Fruit fly (Drosophila melanogaster) whole organism, embryonic: ENCODE results near the gene ArfGAP3.
"Not testable (repeated sequence)": the region's sequence is repeated elsewhere in the genome, so short reads cannot be mapped to it uniquely, and the experiment has no call there.

Experiments used
- Atf-2 ChIP-seq: fragments of 200-800 bp; sonication (Bioruptor generic); optimal IDR thresholded peaks from 2 replicates; lab custom pipeline; 2016; ENCODE audit warnings: missing biosample characterization, missing genetic modification characterization
- Atf6 ChIP-seq: fragments of 200-800 bp; sonication (Bioruptor generic); IDR thresholded peaks from 2 replicates; pipeline ENCODE4 v1.3.6; 2022; ENCODE audit warnings: missing biosample characterization, missing genetic modification characterization
- CG10321 ChIP-seq: fragments of 200-800 bp; sonication (Bioruptor generic); IDR thresholded peaks from 2 replicates; pipeline ENCODE4 v1.3.6; 2022; ENCODE audit warnings: missing biosample characterization, missing genetic modification characterization
- CG14710 ChIP-seq: fragments of 200-800 bp; sonication (Bioruptor generic); optimal IDR thresholded peaks from 3 replicates; lab custom pipeline; 2019; ENCODE audit warnings: missing biosample characterization, mild to moderate bottlenecking, missing genetic modification characterization, moderate library complexity
- CG14965 ChIP-seq: fragments of 200-800 bp; sonication (Bioruptor generic); optimal IDR thresholded peaks from 2 replicates; lab custom pipeline; 2016; ENCODE audit warnings: missing biosample characterization, missing genetic modification characterization, borderline replicate concordance
- CG15073 ChIP-seq: fragments of 200-800 bp; sonication (Bioruptor generic); optimal IDR thresholded peaks from 2 replicates; lab custom pipeline; 2016; ENCODE audit warnings: missing biosample characterization, missing genetic modification characterization
- CG15269 ChIP-seq: fragments of 200-800 bp; sonication (Bioruptor generic); optimal IDR thresholded peaks from 2 replicates; lab custom pipeline; 2018; ENCODE audit warnings: missing biosample characterization, mild to moderate bottlenecking, missing genetic modification characterization, moderate library complexity
- CG15601 ChIP-seq: fragments of 200-800 bp; sonication (Bioruptor generic); optimal IDR thresholded peaks from 3 replicates; lab custom pipeline; 2019; ENCODE audit warnings: missing biosample characterization, mild to moderate bottlenecking, missing genetic modification characterization, moderate library complexity
- CG1602 ChIP-seq: fragments of 200-800 bp; sonication (Bioruptor generic); optimal IDR thresholded peaks from 3 replicates; lab custom pipeline; 2016; ENCODE audit warnings: missing biosample characterization, missing genetic modification characterization
- CG17612 ChIP-seq: fragments of 200-800 bp; sonication (Bioruptor generic); IDR thresholded peaks from 2 replicates; pipeline ENCODE4 v1.3.6; 2022; ENCODE audit warnings: missing biosample characterization, missing genetic modification characterization
- CG18476 ChIP-seq: fragments of 200-800 bp; sonication (Bioruptor generic); optimal IDR thresholded peaks from 2 replicates; lab custom pipeline; 2016; ENCODE audit warnings: missing biosample characterization, mild to moderate bottlenecking, missing genetic modification characterization
- CG2199 ChIP-seq: fragments of 200-800 bp; sonication (Bioruptor generic); IDR thresholded peaks from 3 replicates; pipeline ENCODE4 v1.3.6; 2022; ENCODE audit warnings: missing biosample characterization, missing genetic modification characterization
- CG30431 ChIP-seq: fragments of 200-800 bp; sonication (Bioruptor generic); optimal IDR thresholded peaks from 2 replicates; lab custom pipeline; 2017; ENCODE audit warnings: missing biosample characterization, missing genetic modification characterization
- CG32532 ChIP-seq: fragments of 200-800 bp; sonication (Bioruptor generic); IDR thresholded peaks from 2 replicates; pipeline ENCODE4 v1.3.6; 2022; ENCODE audit warnings: missing biosample characterization, missing genetic modification characterization
- CG34376 ChIP-seq: fragments of 200-800 bp; sonication (Bioruptor generic); optimal IDR thresholded peaks from 2 replicates; lab custom pipeline; 2018; ENCODE audit warnings: missing biosample characterization, mild to moderate bottlenecking, missing genetic modification characterization
- CG4424 ChIP-seq: fragments of 200-800 bp; sonication (Bioruptor generic); optimal IDR thresholded peaks from 3 replicates; lab custom pipeline; 2016; ENCODE audit warnings: missing biosample characterization, missing genetic modification characterization
- CG7987 ChIP-seq: fragments of 200-800 bp; sonication (Bioruptor generic); optimal IDR thresholded peaks from 2 replicates; lab custom pipeline; 2018; ENCODE audit warnings: missing biosample characterization, mild to moderate bottlenecking, missing genetic modification characterization, moderate library complexity
- CG8359 ChIP-seq: fragments of 200-800 bp; sonication (Bioruptor generic); optimal IDR thresholded peaks from 2 replicates; lab custom pipeline; 2017; ENCODE audit warnings: missing biosample characterization, mild to moderate bottlenecking, missing genetic modification characterization, borderline replicate concordance
- CG8388 ChIP-seq: fragments of 200-800 bp; sonication (Bioruptor generic); optimal IDR thresholded peaks from 2 replicates; lab custom pipeline; 2019; ENCODE audit warnings: missing biosample characterization, mild to moderate bottlenecking, missing genetic modification characterization, moderate library complexity
- CG9876 ChIP-seq: fragments of 200-800 bp; sonication (Bioruptor generic); optimal IDR thresholded peaks from 2 replicates; lab custom pipeline; 2016; ENCODE audit warnings: missing biosample characterization, missing genetic modification characterization
- CTCF ChIP-seq: fragments of 200-800 bp; sonication (Bioruptor generic); optimal IDR thresholded peaks from 2 replicates; lab custom pipeline; 2017; ENCODE audit warnings: missing biosample characterization, mild to moderate bottlenecking, missing genetic modification characterization, moderate library complexity
- Dref ChIP-seq: fragments of 200-800 bp; sonication (Bioruptor generic); IDR thresholded peaks from 2 replicates; pipeline ENCODE4 v1.3.6; 2022; ENCODE audit warnings: missing biosample characterization, missing genetic modification characterization
- Fer2 ChIP-seq: fragments of 200-800 bp; sonication (Bioruptor generic); optimal IDR thresholded peaks from 2 replicates; lab custom pipeline; 2018; ENCODE audit warnings: missing biosample characterization, mild to moderate bottlenecking, missing genetic modification characterization, moderate library complexity
- HHEX ChIP-seq: fragments of 200-800 bp; sonication (Bioruptor generic); optimal IDR thresholded peaks from 3 replicates; lab custom pipeline; 2017; ENCODE audit warnings: missing biosample characterization, mild to moderate bottlenecking, missing genetic modification characterization, missing genetic modification reagents
- Ptx1 ChIP-seq: fragments of 200-800 bp; sonication (Bioruptor generic); IDR thresholded peaks from 2 replicates; pipeline ENCODE4 v1.3.6; 2022; ENCODE audit warnings: missing biosample characterization, missing genetic modification characterization
- Sin3A ChIP-seq: fragments of >200 bp; optimal IDR thresholded peaks from 2 replicates; lab custom pipeline; 2018
- ab ChIP-seq: fragments of 200-800 bp; sonication (Bioruptor generic); optimal IDR thresholded peaks from 2 replicates; lab custom pipeline; 2016; ENCODE audit warnings: missing biosample characterization, missing genetic modification characterization
- amos ChIP-seq: fragments of 200-800 bp; sonication (Bioruptor generic); IDR thresholded peaks from 2 replicates; pipeline ENCODE4 v1.3.6; 2022; ENCODE audit warnings: missing biosample characterization, missing genetic modification characterization; ENCODE audit not compliant: partially characterized antibody
- chinmo ChIP-seq: fragments of 200-800 bp; sonication (Bioruptor generic); IDR thresholded peaks from 4 replicates; pipeline ENCODE4 v1.3.6; 2022; ENCODE audit warnings: missing biosample characterization, missing genetic modification characterization; ENCODE audit not compliant: partially characterized antibody
- ems ChIP-seq: fragments of 200-800 bp; sonication (Bioruptor generic); optimal IDR thresholded peaks from 3 replicates; lab custom pipeline; 2016; ENCODE audit warnings: missing biosample characterization, missing genetic modification characterization
- exex ChIP-seq: fragments of 200-800 bp; sonication (Bioruptor generic); optimal IDR thresholded peaks from 4 replicates; lab custom pipeline; 2018; ENCODE audit warnings: missing biosample characterization, mild to moderate bottlenecking, missing genetic modification characterization, moderate library complexity
- grn ChIP-seq: fragments of 200-800 bp; sonication (Bioruptor generic); optimal IDR thresholded peaks from 3 replicates; lab custom pipeline; 2017; ENCODE audit warnings: missing biosample characterization, missing genetic modification characterization
- hbn ChIP-seq: fragments of 200-800 bp; sonication (Bioruptor generic); IDR thresholded peaks from 2 replicates; pipeline ENCODE4 v1.3.6; 2022; ENCODE audit warnings: missing biosample characterization, missing genetic modification characterization; ENCODE audit not compliant: partially characterized antibody
- her ChIP-seq: fragments of 200-800 bp; sonication (Bioruptor generic); optimal IDR thresholded peaks from 2 replicates; lab custom pipeline; 2016; ENCODE audit warnings: missing biosample characterization, missing genetic modification characterization
- maf-S ChIP-seq: fragments of 200-800 bp; sonication (Bioruptor generic); optimal IDR thresholded peaks from 2 replicates; lab custom pipeline; 2016; ENCODE audit warnings: missing biosample characterization, missing genetic modification characterization
- pum ChIP-seq: fragments of 200-800 bp; sonication (Bioruptor generic); optimal IDR thresholded peaks from 2 replicates; lab custom pipeline; 2016; ENCODE audit warnings: missing biosample characterization, missing genetic modification characterization
- run ChIP-seq: fragments of 200-800 bp; sonication (Bioruptor generic); optimal IDR thresholded peaks from 3 replicates; lab custom pipeline; 2018; ENCODE audit warnings: missing biosample characterization, mild to moderate bottlenecking, missing genetic modification characterization
- so ChIP-seq: fragments of 200-800 bp; sonication (Bioruptor generic); IDR thresholded peaks from 3 replicates; pipeline ENCODE4 v1.3.6; 2022; ENCODE audit warnings: missing biosample characterization, missing genetic modification characterization
- trh ChIP-seq: fragments of 200-800 bp; sonication (Bioruptor generic); optimal IDR thresholded peaks from 2 replicates; lab custom pipeline; 2016; ENCODE audit warnings: missing biosample characterization, missing genetic modification characterization
- twi ChIP-seq: fragments of 200-800 bp; optimal IDR thresholded peaks from 2 replicates; lab custom pipeline; 2019; ENCODE audit warnings: missing biosample characterization, mild to moderate bottlenecking, missing genetic modification characterization, moderate library complexity
- vvl ChIP-seq: fragments of 200-800 bp; sonication (Bioruptor generic); IDR thresholded peaks from 2 replicates; pipeline ENCODE4 v1.3.6; 2022; ENCODE audit warnings: missing biosample characterization, missing genetic modification characterization

The ArfGAP3 gene

DNA sequence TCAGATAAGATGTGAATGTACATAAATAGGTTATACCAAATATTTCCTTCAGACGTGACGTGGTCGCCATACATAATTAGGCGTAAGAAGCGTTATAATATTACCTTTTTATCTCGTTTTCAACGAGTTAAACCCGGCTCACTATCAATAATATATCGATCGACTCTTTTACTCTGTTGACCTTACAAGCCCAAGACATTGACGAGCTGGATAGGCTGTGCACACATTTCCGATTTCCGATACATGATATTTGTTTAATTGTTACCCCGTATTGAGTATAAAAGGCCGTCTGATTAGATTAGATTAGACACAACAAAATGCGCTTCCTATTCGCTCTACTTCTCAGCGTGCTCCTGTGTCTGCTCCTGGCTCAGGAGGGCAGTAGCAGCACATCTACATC lies 20.4 kb downstream of the ArfGAP3 start, which contains the start of gene CG32453:
CG32453 (plus strand) TSS at position 301 of the 400 bp plus-strand sequence.
- TF ChIP-seq trh, maf-S, CG8359 (GFP tag; lab: Kevin White, UChicago): not testable (repeated sequence)

DNA sequence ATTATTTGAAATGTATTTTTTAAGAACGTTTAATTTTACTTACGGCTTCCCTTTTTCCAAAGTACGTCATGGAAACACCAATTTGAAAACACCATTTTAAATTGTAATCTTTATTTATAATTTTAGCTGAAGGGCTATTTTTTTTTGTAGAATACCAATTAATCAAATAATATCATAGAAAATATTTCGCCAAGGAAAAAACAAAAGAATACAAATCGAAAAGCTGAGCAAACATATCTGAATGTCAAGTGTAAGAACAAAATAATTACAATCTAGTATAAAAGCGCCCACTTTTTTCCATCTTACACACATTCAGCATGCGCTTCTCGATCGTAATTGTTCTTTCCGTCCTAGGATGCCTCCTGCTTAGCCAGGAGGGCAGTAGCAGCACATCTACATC lies 21.7 kb downstream of the ArfGAP3 start, which contains the start of gene CG14452:
CG14452 (plus strand) TSS at position 301 of the 400 bp plus-strand sequence.
- no peak for TF ChIP-seq so (GFP tag; lab: Robert Waterston, UW)
- no peak for TF ChIP-seq amos

DNA sequence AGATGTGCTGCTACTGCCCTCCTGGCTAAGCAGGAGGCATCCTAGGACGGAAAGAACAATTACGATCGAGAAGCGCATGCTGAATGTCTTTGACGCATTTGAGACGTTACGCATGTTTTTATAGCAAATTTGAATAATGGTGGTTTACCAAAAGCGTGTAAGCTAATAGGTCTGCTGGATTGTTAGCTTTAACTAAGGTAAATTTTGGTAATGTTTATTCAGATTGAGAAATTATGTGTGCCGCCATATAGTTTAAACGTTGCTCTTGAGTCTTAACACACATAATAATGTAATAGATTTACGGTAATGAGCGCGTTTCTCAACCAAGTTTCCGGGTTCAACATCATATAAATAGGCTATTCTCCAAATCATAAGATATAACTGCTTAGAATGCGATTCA lies 23.7 kb downstream of the ArfGAP3 start, which contains the start of the genes CG12546 and CG14453:
CG12546 (minus strand) TSS at position 101 of the 400 bp plus-strand sequence.
CG14453 (plus strand) TSS at position 372 of the 400 bp plus-strand sequence.
- TF ChIP-seq Fer2 (tag; lab: Kevin White, UChicago) (no peak), CG9876 (no peak), Dref (no peak), pum (no peak), CG18476 (GFP tag; lab: Kevin White, UChicago) (no peak)

DNA sequence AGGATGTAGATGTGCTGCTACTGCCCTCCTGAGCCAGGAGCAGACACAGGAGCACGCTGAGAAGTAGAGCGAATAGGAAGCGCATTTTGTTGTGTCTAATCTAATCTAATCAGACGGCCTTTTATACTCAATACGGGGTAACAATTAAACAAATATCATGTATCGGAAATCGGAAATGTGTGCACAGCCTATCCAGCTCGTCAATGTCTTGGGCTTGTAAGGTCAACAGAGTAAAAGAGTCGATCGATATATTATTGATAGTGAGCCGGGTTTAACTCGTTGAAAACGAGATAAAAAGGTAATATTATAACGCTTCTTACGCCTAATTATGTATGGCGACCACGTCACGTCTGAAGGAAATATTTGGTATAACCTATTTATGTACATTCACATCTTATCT lies 24.9 kb downstream of the ArfGAP3 start, which contains the start of gene CG14454:
CG14454 (minus strand) TSS at position 101 of the 400 bp plus-strand sequence.
- not testable (repeated sequence) for TF ChIP-seq Atf6 (GFP tag; lab: Robert Waterston, UW); Sin3A (lab: Kevin White, UChicago); CG30431 (GFP tag; lab: Kevin White, UChicago)

DNA sequence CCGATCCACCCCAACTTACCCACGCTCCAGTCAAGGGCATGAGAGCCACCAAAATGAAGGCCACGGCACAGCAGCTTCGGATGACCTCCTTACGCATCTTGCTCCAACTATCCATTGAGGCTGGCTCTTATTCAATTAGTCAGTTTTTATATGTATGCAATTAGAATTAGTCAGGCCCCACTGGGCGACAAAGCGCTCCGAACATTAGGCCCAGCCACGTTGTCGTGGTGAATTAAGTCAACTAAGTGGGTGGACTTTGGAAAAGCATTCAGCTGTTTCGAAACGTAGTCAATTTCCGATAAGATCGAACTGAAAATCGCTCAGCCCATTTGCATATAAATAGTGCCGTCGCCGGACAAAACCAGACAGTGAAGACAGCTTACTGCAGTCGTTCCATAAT lies 30.4 kb downstream of the ArfGAP3 start, which contains the start of the genes CG14455 and CG14456:
CG14455 (minus strand) TSS at position 101 of the 400 bp plus-strand sequence.
CG14456 (plus strand) TSS at position 236 of the 400 bp plus-strand sequence.
- TF ChIP-seq CG7987 (GFP tag; lab: Kevin White, UChicago) = no peak

DNA sequence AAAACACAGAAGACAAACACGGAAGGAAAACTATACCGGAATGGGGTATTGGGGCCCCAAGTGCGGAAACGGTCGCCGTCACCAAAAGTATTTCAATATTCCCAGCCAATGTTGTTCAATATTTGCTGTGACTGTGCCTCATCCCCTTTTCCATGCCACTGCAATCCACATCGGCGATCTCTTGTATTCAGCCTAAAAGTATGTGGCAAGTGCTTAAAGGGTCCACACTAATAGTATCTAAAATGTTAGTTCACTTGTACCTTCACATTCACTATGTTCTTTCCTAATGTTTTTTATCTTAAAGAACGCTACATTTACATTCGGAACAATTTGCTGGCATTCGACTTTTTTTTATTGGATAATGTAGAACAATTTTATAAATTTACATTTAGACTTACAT lies 36.4 kb downstream of the ArfGAP3 start:
- TF ChIP-seq hbn (GFP tag; lab: Robert Waterston, UW) = no peak
- TF ChIP-seq grn (GFP tag; lab: Kevin White, UChicago) = peak; percentile 71
- no peak for TF ChIP-seq ems
- TF ChIP-seq CG14710 (tag; lab: Kevin White, UChicago) = peak; percentile 11
- no peak for TF ChIP-seq ab (GFP tag; lab: Kevin White, UChicago)
- peak; percentile 70; the same call in 2 of the 3 replicates for TF ChIP-seq CG2199 (GFP tag; lab: Robert Waterston, UW)
- TF ChIP-seq CG15073 = peak; percentile 73
- TF ChIP-seq CTCF (GFP tag; lab: Kevin White, UChicago) = peak; percentile 62
- peak; percentile 75 for TF ChIP-seq CG8388 (GFP tag; lab: Kevin White, UChicago)
- no peak for TF ChIP-seq Atf-2 (GFP tag; lab: Kevin White, UChicago)
- no peak for TF ChIP-seq CG14965 (GFP tag; lab: Kevin White, UChicago)
- no peak for TF ChIP-seq CG4424
- TF ChIP-seq CG15601 = peak; percentile 83
- no peak for TF ChIP-seq Ptx1 (GFP tag; lab: Robert Waterston, UW)

DNA sequence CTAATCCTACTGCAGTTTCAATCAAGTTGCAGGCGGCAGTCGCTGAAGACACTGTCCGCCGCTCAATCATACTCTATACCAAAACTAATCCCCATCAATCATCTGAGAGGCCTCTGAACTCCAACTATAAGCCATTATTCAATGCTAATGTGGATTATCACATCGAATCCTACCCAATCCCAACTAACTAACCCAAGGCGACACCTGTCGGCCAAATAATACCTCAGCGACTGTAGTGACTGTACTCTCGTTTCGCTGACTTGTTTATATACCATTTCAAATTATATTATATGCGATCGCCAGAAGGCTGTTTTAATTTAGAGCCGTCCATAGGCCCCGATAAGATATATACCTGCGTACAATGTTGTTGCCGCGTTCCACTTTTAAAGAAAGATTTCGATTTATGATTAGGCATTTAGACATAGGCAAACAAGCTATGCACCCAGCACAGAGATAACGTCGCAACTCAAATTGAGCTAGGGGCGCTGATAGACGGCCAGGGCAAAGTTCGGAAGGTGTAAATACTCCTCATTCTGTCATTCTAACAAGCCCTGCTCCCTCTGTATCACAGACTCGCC lies 45.6 kb downstream of the ArfGAP3 start:
- no peak for TF ChIP-seq run (tag; lab: Kevin White, UChicago)
- no peak for TF ChIP-seq vvl (GFP tag; lab: Robert Waterston, UW)
- TF ChIP-seq CG34376 (GFP tag; lab: Kevin White, UChicago) = peak; percentile 55
- peak; percentile 59; the same call in 1 of the 4 replicates for TF ChIP-seq chinmo (GFP tag; lab: Robert Waterston, UW)
- no peak for TF ChIP-seq HHEX (GFP tag; lab: Kevin White, UChicago)
- no peak for TF ChIP-seq CG17612 (GFP tag; lab: Robert Waterston, UW)
- TF ChIP-seq CG10321 = no peak
- TF ChIP-seq CG15269 = no peak
- TF ChIP-seq her (GFP tag; lab: Kevin White, UChicago) = no peak
- no peak for TF ChIP-seq CG1602 (GFP tag; lab: Kevin White, UChicago)
- TF ChIP-seq twi (tag; lab: Kevin White, UChicago) = no peak
- peak; percentile 89 for TF ChIP-seq exex (tag; lab: Kevin White, UChicago)
- TF ChIP-seq CG32532 (GFP tag; lab: Robert Waterston, UW) = no peak
